Fruit fly (Drosophila melanogaster): ENCODE measurements around the gene RpS4.

RpS4 gene

DNA sequence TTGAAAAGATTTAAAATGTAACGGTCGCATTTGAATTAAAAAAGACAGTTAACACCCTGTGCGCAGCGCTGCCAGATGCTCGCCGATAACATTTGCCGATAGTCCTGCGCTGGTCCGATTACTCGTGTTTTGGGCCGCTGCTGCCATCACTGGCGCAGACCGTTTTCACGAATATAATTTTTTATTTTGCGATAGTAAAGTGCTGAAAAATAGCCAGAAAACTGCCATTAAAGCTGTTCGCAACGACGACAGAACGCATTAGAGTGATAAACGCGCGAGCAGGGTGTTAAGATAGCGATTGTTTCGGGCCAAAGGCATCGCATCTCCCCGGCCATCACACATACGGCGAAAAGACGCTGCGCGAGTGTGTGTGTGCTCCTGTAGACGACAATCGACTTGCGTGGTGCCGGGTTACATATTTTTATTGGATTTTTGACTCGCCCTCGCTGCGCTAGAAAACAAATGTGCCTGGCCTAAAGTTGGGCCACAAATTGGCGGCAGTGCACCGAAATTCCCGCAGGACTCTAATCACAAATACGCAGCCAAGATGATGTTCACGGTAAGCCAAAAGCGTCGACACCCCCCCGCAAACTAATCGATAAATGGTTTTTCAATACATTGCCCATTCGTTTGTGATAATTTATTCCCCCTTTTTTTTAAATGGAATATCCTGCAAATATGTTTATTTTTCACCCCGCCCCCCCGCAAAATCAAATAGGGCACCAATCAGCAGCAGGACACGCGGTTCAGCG lies 4.7 kb upstream of the RpS4 start, which contains the start of gene Srrm1 (continued):
- peak; percentile 83 for TF ChIP-seq CG12659 (GFP tag; optimal IDR thresholded peaks at IDR 0.05)
- TF ChIP-seq CG6791 (GFP tag; IDR thresholded peaks at IDR 0.05; ENCODE audit: partially characterized antibody) = peak; percentile 88
- TF ChIP-seq knrl (GFP tag; IDR thresholded peaks at IDR 0.05; ENCODE audit: partially characterized antibody) = peak; percentile 92
- no peak for TF ChIP-seq CG2889 (GFP tag; IDR thresholded peaks at IDR 0.05)
- TF ChIP-seq CG13894 (tag; optimal IDR thresholded peaks at IDR 0.05) = no peak
- TF ChIP-seq corto (GFP tag; optimal IDR thresholded peaks at IDR 0.05) = no peak
- TF ChIP-seq Tbp (GFP tag; optimal IDR thresholded peaks at IDR 0.05) = no peak
- peak; percentile 41 for TF ChIP-seq CG32532 (GFP tag; IDR thresholded peaks at IDR 0.05)
- TF ChIP-seq ase (GFP tag; IDR thresholded peaks at IDR 0.05) = peak; percentile 21; the same call in 1 of the 3 replicates
- peak; percentile 17 for TF ChIP-seq Atf-2 (GFP tag; optimal IDR thresholded peaks at IDR 0.05)
- peak; percentile 53 for TF ChIP-seq CG10267 (tag; optimal IDR thresholded peaks at IDR 0.05)
- TF ChIP-seq psq (GFP tag; optimal IDR thresholded peaks at IDR 0.05) = no peak
- peak; percentile 66 for TF ChIP-seq Rfx (GFP tag; IDR thresholded peaks at IDR 0.05)
- no peak for TF ChIP-seq CkIIα-i1 (GFP tag; IDR thresholded peaks at IDR 0.05)
- peak; percentile 65 for TF ChIP-seq CG14710 (tag; optimal IDR thresholded peaks at IDR 0.05)
- TF ChIP-seq CG17612 (GFP tag; IDR thresholded peaks at IDR 0.05) = no peak
- peak; percentile 88 for TF ChIP-seq MESR4 (GFP tag; optimal IDR thresholded peaks at IDR 0.05)
- TF ChIP-seq CG14014 (GFP tag; IDR thresholded peaks at IDR 0.05) = no peak
- peak; percentile 30 for TF ChIP-seq HmgD (GFP tag; optimal IDR thresholded peaks at IDR 0.05)
- peak; percentile 61; the same call in 2 of the 3 replicates for TF ChIP-seq zen2 (GFP tag; IDR thresholded peaks at IDR 0.05; ENCODE audit: partially characterized antibody)
- 0 out of 2 replicates have a peak, but pooled peaks have one; percentile 37 for TF ChIP-seq CG5953 (GFP tag; IDR thresholded peaks at IDR 0.05)
- TF ChIP-seq p53 (GFP tag; optimal IDR thresholded peaks at IDR 0.05) = peak; percentile 47
- no peak for TF ChIP-seq da (GFP tag; optimal IDR thresholded peaks at IDR 0.05)
- no peak for TF ChIP-seq CG8359 (GFP tag; optimal IDR thresholded peaks at IDR 0.05; ENCODE audit: borderline replicate concordance)
- peak; percentile 58 for TF ChIP-seq stwl (tag; optimal IDR thresholded peaks at IDR 0.05)
- TF ChIP-seq Poxn (GFP tag; IDR thresholded peaks at IDR 0.05) = no peak
- no peak for TF ChIP-seq Hr39 (optimal IDR thresholded peaks at IDR 0.05)
- no peak for TF ChIP-seq CG6175 (GFP tag; IDR thresholded peaks at IDR 0.05)
- no peak for TF ChIP-seq Ssrp (tag; optimal IDR thresholded peaks at IDR 0.05)
- peak; percentile 52 for TF ChIP-seq Hsf (GFP tag; optimal IDR thresholded peaks at IDR 0.05)
- peak; percentile 93 for TF ChIP-seq Bgb (GFP tag; IDR thresholded peaks at IDR 0.05; ENCODE audit: partially characterized antibody)
- TF ChIP-seq CG7372 (GFP tag; IDR thresholded peaks at IDR 0.05) = 0 out of 2 replicates have a peak, but pooled peaks have one; percentile 21
- TF ChIP-seq btn (GFP tag; optimal IDR thresholded peaks at IDR 0.05) = no peak
- TF ChIP-seq D (optimal IDR thresholded peaks at IDR 0.05) = no peak
- TF ChIP-seq D (GFP tag; optimal IDR thresholded peaks at IDR 0.05) = no peak
- no peak for TF ChIP-seq Dad (GFP tag; optimal IDR thresholded peaks at IDR 0.05)
- peak; percentile 1 for TF ChIP-seq CG17802 (tag; optimal IDR thresholded peaks at IDR 0.05)
- peak; percentile 63 for TF ChIP-seq vfl (GFP tag; optimal IDR thresholded peaks at IDR 0.05)
- TF ChIP-seq CG14050 (GFP tag; IDR thresholded peaks at IDR 0.05) = no peak
- no peak for TF ChIP-seq stc (GFP tag; IDR thresholded peaks at IDR 0.05)
- peak in 1 of 3 experiments; percentile 6 for TF ChIP-seq lola (GFP tag; optimal IDR thresholded peaks at IDR 0.05)
- peak; percentile 39 for TF ChIP-seq ftz-f1 (GFP tag; optimal IDR thresholded peaks at IDR 0.05)
- peak; percentile 56 for TF ChIP-seq phol (tag; optimal IDR thresholded peaks at IDR 0.05)
- TF ChIP-seq Max (GFP tag; optimal IDR thresholded peaks at IDR 0.05) = no peak
- no peak for TF ChIP-seq ro (GFP tag; IDR thresholded peaks at IDR 0.05)
- TF ChIP-seq Sox100B (GFP tag; optimal IDR thresholded peaks at IDR 0.05) = no peak
- no peak for TF ChIP-seq CG18011 (GFP tag; optimal IDR thresholded peaks at IDR 0.05)
- TF ChIP-seq Abd-B (GFP tag; optimal IDR thresholded peaks at IDR 0.05) = peak; percentile 23
- no peak for TF ChIP-seq hkb (optimal IDR thresholded peaks at IDR 0.05)
- peak; percentile 33; the same call in 1 of the 2 replicates for TF ChIP-seq hkb (GFP tag; IDR thresholded peaks at IDR 0.05)
